Fruit fly (Drosophila melanogaster) whole organism: Measurements from ENCODE around the gene Adgf-D.

Experiments
- CG8478 ChIP-seq: fragments of >200 bp; optimal IDR thresholded peaks from 2 replicates; lab custom pipeline; 2018; ENCODE audit warnings: inconsistent platforms
- Dll ChIP-seq: fragments of >200 bp; optimal IDR thresholded peaks from 2 replicates; lab custom pipeline; 2017
- EcR ChIP-seq, 2 experiments: fragments of >200 bp; optimal IDR thresholded peaks; 2 replicates each; lab custom pipeline; 2017; ENCODE audit warnings: missing biosample characterization in 2 of 2, missing genetic modification characterization in 2 of 2, missing genetic modification reagents in 2 of 2
- pan ChIP-seq: fragments of >200 bp; optimal IDR thresholded peaks from 2 replicates; lab custom pipeline; 2017
- psq ChIP-seq: fragments of >200 bp; optimal IDR thresholded peaks from 2 replicates; lab custom pipeline; 2017
- usp ChIP-seq: fragments of >200 bp; optimal IDR thresholded peaks from 2 replicates; lab custom pipeline; 2017; ENCODE audit warnings: missing biosample characterization, missing genetic modification characterization, mixed read lengths

- TF ChIP-seq CG8478 (lab: Kevin White, UChicago), result no peak
- TF ChIP-seq usp, result no peak
- TF ChIP-seq EcR (GFP tag; optimal IDR thresholded peaks at IDR 0.05; lab: Kevin White, UChicago), result no peak
- TF ChIP-seq psq (lab: Kevin White, UChicago), result no peak
- TF ChIP-seq Dll (lab: Kevin White, UChicago), result no peak
- TF ChIP-seq pan, result no peak
Observed at dm6 chr3R:13719053-13719452, 13.9 kb upstream of the Adgf-D start.
